Worm (Caenorhabditis elegans) whole organism, L1 larva: ENCODE measurements around the gene C07A9.10.

ENCODE experiments used
- C16A3.4 ChIP-seq: fragments of 150-350 bp; optimal IDR thresholded peaks from 2 replicates; lab custom pipeline; 2014; ENCODE audit warnings: missing biosample characterization, missing genetic modification characterization
- aha-1 ChIP-seq: fragments of 150-350 bp; optimal IDR thresholded peaks from 2 replicates; lab custom pipeline; 2014; ENCODE audit warnings: missing biosample characterization, missing genetic modification characterization
- aly-2 ChIP-seq: fragments of 150-350 bp; optimal IDR thresholded peaks from 2 replicates; lab custom pipeline; 2014; ENCODE audit warnings: missing biosample characterization, missing genetic modification characterization
- blmp-1 ChIP-seq: fragments of 150-350 bp; optimal IDR thresholded peaks from 2 replicates; lab custom pipeline; 2014; ENCODE audit warnings: missing biosample characterization, missing genetic modification characterization
- ceh-8 ChIP-seq: fragments of 200-800 bp; sonication (Bioruptor generic); optimal IDR thresholded peaks from 2 replicates; lab custom pipeline; 2018; ENCODE audit warnings: mild to moderate bottlenecking, missing genetic modification characterization, moderate library complexity, missing compliant biosample characterization
- ceh-82 ChIP-seq, 3 experiments: fragments of 150-350 bp in 1 of 3; sonication (generic microtip) in 2 of 3; optimal IDR thresholded peaks; 2 replicates each; lab custom pipeline; 2014 to 2017; ENCODE audit warnings: missing biosample characterization in 3 of 3, missing genetic modification characterization in 3 of 3
- ceh-88 ChIP-seq: fragments of 200-800 bp; sonication (Bioruptor generic); IDR thresholded peaks from 2 replicates; pipeline ENCODE4 v1.3.6; 2022; ENCODE audit warnings: missing genetic modification characterization, missing compliant biosample characterization
- dpl-1 ChIP-seq, 3 experiments: fragments of 150-350 bp in 2 of 3; sonication (generic microtip) in 1 of 3; optimal IDR thresholded peaks; 2 replicates each; lab custom pipeline; 2014 to 2017; ENCODE audit warnings: missing biosample characterization in 3 of 3, missing genetic modification characterization in 3 of 3, missing genetic modification reagents in 3 of 3
- dsc-1 ChIP-seq: sonication (generic microtip); optimal IDR thresholded peaks from 2 replicates; lab custom pipeline; 2016; ENCODE audit warnings: mild to moderate bottlenecking, missing genetic modification characterization, missing compliant biosample characterization
- efl-1 ChIP-seq, 4 experiments: fragments of 150-350 bp; optimal IDR thresholded peaks in 3 of 4; peaks in 1 of 4; 1 replicate in 1 of 4; 2 replicates in 3 of 4; lab custom pipeline; 2014; ENCODE audit warnings: missing biosample characterization in 2 of 4, missing genetic modification characterization in 2 of 4, missing genetic modification reagents in 2 of 4
- efl-3 ChIP-seq: fragments of 200-800 bp; sonication (Bioruptor generic); optimal IDR thresholded peaks from 2 replicates; lab custom pipeline; 2018; ENCODE audit warnings: mild to moderate bottlenecking, missing genetic modification characterization, missing compliant biosample characterization
- egl-13 ChIP-seq: sonication (generic microtip); optimal IDR thresholded peaks from 2 replicates; lab custom pipeline; 2016; ENCODE audit warnings: missing genotype, missing genetic modification reagents, missing genetic modification characterization, missing compliant biosample characterization
- elt-3 ChIP-seq, 6 experiments: fragments of 150-350 bp in 1 of 6; sonication (generic microtip); optimal IDR thresholded peaks; 2 replicates each; lab custom pipeline; 2017 to 2018; ENCODE audit warnings: missing biosample characterization in 6 of 6, missing genetic modification characterization in 6 of 6, inconsistent platforms in 1 of 6
- fkh-10 ChIP-seq: sonication (generic microtip); optimal IDR thresholded peaks from 2 replicates; lab custom pipeline; 2017; ENCODE audit warnings: missing biosample characterization, missing genetic modification reagents, missing genetic modification characterization
- fkh-4 ChIP-seq: sonication (generic microtip); optimal IDR thresholded peaks from 2 replicates; lab custom pipeline; 2016; ENCODE audit warnings: missing compliant biosample characterization, missing genetic modification characterization, borderline replicate concordance
- grh-1 ChIP-seq: fragments of 200-800 bp; sonication (Bioruptor generic); IDR thresholded peaks from 2 replicates; pipeline ENCODE4 v1.3.6; 2022; ENCODE audit warnings: missing genetic modification reagents, missing genetic modification characterization, missing compliant biosample characterization
- lin-13 ChIP-seq: fragments of 150-350 bp; optimal IDR thresholded peaks from 2 replicates; lab custom pipeline; 2014; ENCODE audit warnings: missing biosample characterization, missing genetic modification reagents, missing genetic modification characterization
- lin-14 ChIP-seq: fragments of 200-800 bp; sonication (Bioruptor generic); optimal IDR thresholded peaks from 2 replicates; lab custom pipeline; 2018; ENCODE audit warnings: mild to moderate bottlenecking, missing genetic modification characterization, moderate library complexity, missing compliant biosample characterization
- lin-35 ChIP-seq, 2 experiments: fragments of 150-350 bp; optimal IDR thresholded peaks; 2 replicates each; lab custom pipeline; 2014; ENCODE audit warnings: missing biosample characterization in 2 of 2, missing genetic modification characterization in 2 of 2, missing genetic modification reagents in 2 of 2
- lir-3 ChIP-seq: sonication (generic microtip); optimal IDR thresholded peaks from 2 replicates; lab custom pipeline; 2016; ENCODE audit warnings: mild to moderate bottlenecking, missing genetic modification characterization, moderate library complexity, missing compliant biosample characterization; ENCODE audit not compliant: poor library complexity
- lsy-2 ChIP-seq, 2 experiments: fragments of 150-350 bp; optimal IDR thresholded peaks; 2 replicates each; lab custom pipeline; 2014; ENCODE audit warnings: missing biosample characterization in 2 of 2, missing genetic modification characterization in 2 of 2
- mab-9 ChIP-seq: fragments of 200-800 bp; sonication (Bioruptor generic); IDR thresholded peaks from 2 replicates; pipeline ENCODE4 v1.3.6; 2022; ENCODE audit warnings: missing genetic modification reagents, missing genetic modification characterization, missing compliant biosample characterization
- mep-1 ChIP-seq: fragments of 150-350 bp; optimal IDR thresholded peaks from 2 replicates; lab custom pipeline; 2014; ENCODE audit warnings: missing biosample characterization, missing genetic modification characterization
- nhr-11 ChIP-seq: fragments of 150-350 bp; optimal IDR thresholded peaks from 2 replicates; lab custom pipeline; 2014; ENCODE audit warnings: missing biosample characterization, missing genetic modification characterization
- nhr-19 ChIP-seq: fragments of 200-800 bp; sonication (Bioruptor generic); conservative IDR thresholded peaks from 2 replicates; pipeline ENCODE4 v1.3.6; 2022; ENCODE audit warnings: missing genetic modification characterization, missing compliant biosample characterization
- nhr-20 ChIP-seq: sonication (generic microtip); optimal IDR thresholded peaks from 2 replicates; lab custom pipeline; 2016; ENCODE audit warnings: mild to moderate bottlenecking, missing genetic modification characterization, missing compliant biosample characterization
- nhr-28 ChIP-seq: fragments of 150-350 bp; optimal IDR thresholded peaks from 2 replicates; lab custom pipeline; 2014; ENCODE audit warnings: missing biosample characterization, missing genetic modification characterization
- nhr-47 ChIP-seq: sonication (generic microtip); optimal IDR thresholded peaks from 2 replicates; lab custom pipeline; 2016; ENCODE audit warnings: mild to moderate bottlenecking, missing genetic modification characterization, moderate library complexity, missing compliant biosample characterization
- nhr-71 ChIP-seq: sonication (generic microtip); optimal IDR thresholded peaks from 2 replicates; lab custom pipeline; 2016; ENCODE audit warnings: mild to moderate bottlenecking, missing genetic modification characterization, moderate library complexity, missing compliant biosample characterization
- nhr-76 ChIP-seq: sonication (generic microtip); optimal IDR thresholded peaks from 2 replicates; lab custom pipeline; 2017; ENCODE audit warnings: missing biosample characterization, missing genetic modification characterization
- nhr-84 ChIP-seq: sonication (generic microtip); optimal IDR thresholded peaks from 2 replicates; lab custom pipeline; 2017; ENCODE audit warnings: missing biosample characterization, missing genetic modification characterization
- pax-3 ChIP-seq: fragments of 200-800 bp; sonication (Bioruptor generic); optimal IDR thresholded peaks from 2 replicates; lab custom pipeline; 2018; ENCODE audit warnings: mild to moderate bottlenecking, missing genetic modification characterization, moderate library complexity, missing compliant biosample characterization
- rnt-1 ChIP-seq: sonication (generic microtip); optimal IDR thresholded peaks from 2 replicates; lab custom pipeline; 2016; ENCODE audit warnings: mild to moderate bottlenecking, missing genetic modification characterization, moderate library complexity, missing compliant biosample characterization
- skn-1 ChIP-seq: fragments of 150-350 bp; optimal IDR thresholded peaks from 2 replicates; lab custom pipeline; 2014; ENCODE audit warnings: missing biosample characterization, missing genetic modification characterization
- snpc-4 ChIP-seq: fragments of 150-350 bp; optimal IDR thresholded peaks from 2 replicates; lab custom pipeline; 2014; ENCODE audit warnings: missing biosample characterization, missing genetic modification characterization
- snu-23 ChIP-seq: sonication (generic microtip); optimal IDR thresholded peaks from 2 replicates; lab custom pipeline; 2016; ENCODE audit warnings: missing genetic modification characterization, missing compliant biosample characterization
- sox-4 ChIP-seq: sonication (generic microtip); optimal IDR thresholded peaks from 2 replicates; lab custom pipeline; 2016; ENCODE audit warnings: missing genetic modification characterization, missing compliant biosample characterization
- swsn-7 ChIP-seq: sonication (generic microtip); optimal IDR thresholded peaks from 2 replicates; lab custom pipeline; 2016; ENCODE audit warnings: missing genetic modification characterization, missing compliant biosample characterization
- tbx-2 ChIP-seq: sonication (generic microtip); optimal IDR thresholded peaks from 2 replicates; lab custom pipeline; 2016; ENCODE audit warnings: missing genetic modification characterization, missing compliant biosample characterization
- tlp-1 ChIP-seq: fragments of 150-350 bp; optimal IDR thresholded peaks from 2 replicates; lab custom pipeline; 2014; ENCODE audit warnings: missing biosample characterization, missing genetic modification characterization
- unc-30 ChIP-seq: sonication (generic microtip); optimal IDR thresholded peaks from 2 replicates; lab custom pipeline; 2017; ENCODE audit warnings: missing biosample characterization, missing genetic modification characterization
- xbp-1 ChIP-seq: sonication (generic microtip); optimal IDR thresholded peaks from 2 replicates; lab custom pipeline; 2016; ENCODE audit warnings: missing genetic modification characterization, missing compliant biosample characterization
- ztf-11 ChIP-seq, 2 experiments: sonication (generic microtip); optimal IDR thresholded peaks; 2 replicates each; lab custom pipeline; 2016 to 2017; ENCODE audit warnings: missing genetic modification characterization in 2 of 2, missing biosample characterization in 1 of 2, missing compliant biosample characterization in 1 of 2

The C07A9.10 gene

DNA sequence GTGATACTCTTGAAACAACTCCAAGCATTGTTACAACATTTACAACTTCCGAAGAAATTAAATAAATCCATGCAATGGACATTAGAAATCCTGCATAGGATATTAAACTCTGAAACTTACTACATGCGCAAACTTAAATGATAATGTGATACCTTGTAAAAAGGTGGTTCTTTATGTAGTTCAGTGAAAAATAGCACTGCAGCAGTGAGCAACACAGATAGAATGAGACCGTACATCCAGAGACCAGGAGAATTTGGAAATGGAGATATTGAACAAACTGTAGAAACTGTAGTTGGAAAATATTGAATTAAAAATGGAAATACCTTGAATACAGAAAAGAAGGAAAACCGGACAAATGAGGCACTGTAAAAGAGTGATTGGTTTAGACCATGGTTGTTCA, 25.3 kb upstream of the C07A9.10 start:
- no peak for TF ChIP-seq dsc-1
- TF ChIP-seq mep-1, result no peak
- TF ChIP-seq nhr-76 (tag; lab: Kevin White, UChicago), result no peak
- TF ChIP-seq aha-1 (tag; lab: Kevin White, UChicago), result no peak
- no peak for TF ChIP-seq snpc-4 (tag; lab: Kevin White, UChicago)
- no peak for TF ChIP-seq snu-23
- no peak for TF ChIP-seq fkh-10 (GFP tag; lab: Kevin White, UChicago)
- TF ChIP-seq nhr-11 (tag; lab: Kevin White, UChicago), result no peak
- TF ChIP-seq tbx-2 (tag; lab: Kevin White, UChicago), result no peak
- TF ChIP-seq dpl-1 (GFP tag; optimal IDR thresholded peaks at IDR 0.05; lab: Kevin White, UChicago), result no peak
- TF ChIP-seq nhr-28, result no peak
- no peak for TF ChIP-seq mab-9 (GFP tag; lab: Robert Waterston, UW)
- TF ChIP-seq lin-35 (GFP tag; optimal IDR thresholded peaks at IDR 0.05; lab: Kevin White, UChicago), result no peak
- no peak for TF ChIP-seq tlp-1 (tag; lab: Kevin White, UChicago)

DNA sequence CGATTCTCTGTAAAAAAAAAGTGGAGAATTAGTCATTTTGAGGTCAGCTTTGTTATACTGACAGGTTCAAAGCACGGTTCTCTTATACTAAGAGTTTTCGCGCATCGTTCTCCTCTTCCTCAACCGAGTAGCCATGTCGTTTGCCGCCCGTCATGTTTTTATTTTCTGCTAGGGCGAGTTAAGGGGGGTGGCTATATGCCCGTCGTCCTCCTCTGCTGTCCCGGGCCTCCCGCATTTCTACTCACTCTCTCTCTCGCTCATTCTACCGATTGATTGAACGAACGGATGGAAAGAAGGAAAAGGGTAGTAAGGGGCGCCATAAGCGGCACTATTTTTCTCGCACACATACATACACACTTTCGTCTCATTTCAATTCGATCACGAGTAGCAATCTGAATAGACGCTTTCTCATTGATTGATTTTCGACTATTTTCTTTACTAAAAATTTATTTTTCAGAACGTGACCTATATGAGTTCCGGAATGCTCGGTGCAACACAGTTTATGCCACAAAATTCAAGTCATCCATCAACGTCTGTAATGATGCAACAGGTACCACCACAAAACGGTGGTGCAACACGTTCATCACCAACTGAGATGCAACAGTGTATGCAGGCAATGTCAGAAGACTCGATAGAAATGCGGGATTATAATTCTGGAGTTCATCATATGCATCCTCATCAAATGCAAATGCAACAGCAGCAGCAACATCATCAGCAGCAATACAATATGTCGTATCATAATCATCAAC, 19.5 kb upstream of the C07A9.10 start:
- TF ChIP-seq C16A3.4 (tag; lab: Kevin White, UChicago), result no peak
- TF ChIP-seq blmp-1 (tag; lab: Kevin White, UChicago), result peak; percentile 41

DNA sequence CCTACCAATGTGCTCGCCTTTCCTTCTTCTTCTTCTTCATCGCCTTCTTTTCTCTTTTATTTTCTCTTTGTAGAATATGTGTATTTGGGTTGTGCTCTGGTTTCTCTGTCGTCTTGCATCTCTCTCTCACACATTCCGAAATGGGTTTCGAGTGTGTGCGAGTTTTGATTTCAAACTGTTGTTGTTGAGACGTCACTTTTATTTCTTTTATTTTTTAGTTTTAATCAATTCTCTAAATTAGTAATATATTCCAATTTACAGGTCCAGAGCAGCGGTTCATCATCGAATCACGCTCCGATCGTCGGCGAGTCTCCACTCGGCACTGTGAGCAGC, 18.7 kb upstream of the C07A9.10 start:
- TF ChIP-seq lir-3 (tag; lab: Kevin White, UChicago), result no peak
- no peak for TF ChIP-seq nhr-84
- TF ChIP-seq lin-14 (GFP tag; lab: Kevin White, UChicago), result peak; percentile 1
- TF ChIP-seq efl-1 (optimal IDR thresholded peaks at IDR 0.05; lab: Kevin White, UChicago), result no peak
- TF ChIP-seq efl-1 (GFP tag; optimal IDR thresholded peaks at IDR 0.05 in 1 of 2; lab: Kevin White, UChicago), result peak in 1 of 2 experiments; percentile 51

DNA sequence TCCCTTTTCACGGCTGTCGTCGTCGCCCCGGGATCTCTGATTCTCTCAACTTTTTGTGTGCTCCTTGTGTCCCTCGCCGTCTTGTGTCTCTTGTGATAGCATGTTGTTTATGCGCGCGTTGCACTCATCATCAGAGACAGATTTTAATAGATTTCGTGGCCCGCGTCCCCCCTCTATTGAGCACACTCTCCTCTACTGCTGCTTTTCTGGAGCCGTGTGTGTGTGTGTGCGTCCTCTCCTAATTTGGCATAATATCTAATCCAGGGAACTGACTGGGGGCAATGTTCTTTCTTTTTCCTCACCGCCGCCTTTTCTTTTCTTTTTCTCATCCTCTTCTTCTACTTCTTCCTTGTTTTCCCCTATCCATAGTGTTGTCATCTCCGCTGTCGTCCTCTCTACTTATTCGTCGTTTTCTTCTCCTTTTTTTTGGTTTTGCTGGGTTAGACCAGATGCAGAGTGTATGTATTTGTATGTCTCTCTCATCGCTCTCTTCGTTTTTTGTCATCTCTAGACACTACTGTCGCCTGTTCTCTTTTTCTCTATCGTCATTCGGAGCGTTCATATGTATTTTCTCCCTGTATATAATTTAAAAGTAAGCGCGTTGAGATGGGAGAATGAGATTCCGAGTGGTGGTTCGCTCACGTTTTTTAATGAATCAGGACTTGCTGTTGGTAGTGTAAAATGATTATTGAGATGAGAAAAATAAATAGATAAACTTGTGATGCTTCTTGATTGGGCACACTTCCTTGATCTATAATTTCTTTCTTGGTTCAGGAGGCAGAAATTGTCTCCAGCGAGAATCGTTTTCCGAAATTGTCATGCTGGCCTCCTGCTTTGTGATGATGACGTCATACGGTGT, 18.1 kb upstream of the C07A9.10 start:
- TF ChIP-seq ceh-88 (GFP tag; lab: Robert Waterston, UW) (0 out of 2 replicates have a peak, but pooled peaks have one; percentile 14), skn-1 (tag; lab: Kevin White, UChicago) (peak; percentile 33), fkh-4 (tag; lab: Kevin White, UChicago) (no peak), ztf-11 (tag; optimal IDR thresholded peaks at IDR 0.05; lab: Kevin White, UChicago) (peak in 1 of 2 experiments; percentile 40), nhr-71 (tag; lab: Kevin White, UChicago) (peak; percentile 51), dpl-1 (GFP tag; optimal IDR thresholded peaks at IDR 0.05; lab: Kevin White, UChicago) (peak in 1 of 3 experiments; percentile 6), nhr-47 (tag; lab: Kevin White, UChicago) (peak; percentile 62), rnt-1 (tag; lab: Kevin White, UChicago) (peak; percentile 33), unc-30 (tag; lab: Kevin White, UChicago) (no peak), nhr-28 (no peak), grh-1 (no peak), aly-2 (no peak), blmp-1 (tag; lab: Kevin White, UChicago) (peak; percentile 90), nhr-20 (peak; percentile 24), ceh-82 (tag; optimal IDR thresholded peaks at IDR 0.05; lab: Kevin White, UChicago) (peak in 2 of 3 experiments; percentile 2 to 31), pax-3 (no peak), egl-13 (tag; lab: Kevin White, UChicago) (peak; percentile 30), sox-4 (peak; percentile 8), lin-13 (GFP tag; lab: Kevin White, UChicago) (peak; percentile 40), elt-3 (tag; optimal IDR thresholded peaks at IDR 0.05; lab: Kevin White, UChicago) (no peak), ceh-8 (GFP tag; lab: Kevin White, UChicago) (peak; percentile 70), xbp-1 (peak; percentile 7), efl-3 (no peak), lin-35 (GFP tag; optimal IDR thresholded peaks at IDR 0.05; lab: Kevin White, UChicago) (peak; percentile 14 to 25), mab-9 (GFP tag; lab: Robert Waterston, UW) (peak; percentile 31; the same call in 1 of the 2 replicates), lsy-2 (tag; optimal IDR thresholded peaks at IDR 0.05; lab: Kevin White, UChicago) (peak in 1 of 2 experiments; percentile 67), snpc-4 (tag; lab: Kevin White, UChicago) (no peak), nhr-19 (GFP tag; lab: Robert Waterston, UW) (0 out of 2 replicates have a peak, but pooled peaks have one; percentile 8), swsn-7 (tag; lab: Kevin White, UChicago) (peak; percentile 45)
